Fruit fly (Drosophila melanogaster) whole organism, embryonic: ENCODE data around the gene CG15641.
A peak's percentile ranks its signal among the peaks of the same experiment; 100 is the strongest.

Source experiments
- Asciz ChIP-seq: fragments of 200-800 bp; sonication (Bioruptor generic); optimal IDR thresholded peaks from 2 replicates; lab custom pipeline; 2017; ENCODE audit warnings: missing biosample characterization, mild to moderate bottlenecking, missing genetic modification characterization, missing genetic modification reagents
- Bdp1 ChIP-seq: fragments of 200-800 bp; sonication (Bioruptor generic); optimal IDR thresholded peaks from 3 replicates; lab custom pipeline; 2016; ENCODE audit warnings: missing biosample characterization, missing genetic modification characterization
- CG10654 ChIP-seq: fragments of 200-800 bp; sonication (Bioruptor generic); optimal IDR thresholded peaks from 2 replicates; lab custom pipeline; 2016; ENCODE audit warnings: missing biosample characterization, missing genetic modification characterization
- CG10959 ChIP-seq: fragments of 200-800 bp; sonication (Bioruptor generic); IDR thresholded peaks from 2 replicates; pipeline ENCODE4 v1.3.6; 2022; ENCODE audit warnings: missing biosample characterization, missing genetic modification characterization
- CG11085 ChIP-seq: fragments of 200-800 bp; sonication (Bioruptor generic); IDR thresholded peaks from 2 replicates; pipeline ENCODE4 v1.3.6; 2022; ENCODE audit warnings: missing biosample characterization, missing genetic modification characterization
- CG11247 ChIP-seq: fragments of 200-800 bp; sonication (Bioruptor generic); IDR thresholded peaks from 2 replicates; pipeline ENCODE4 v1.3.6; 2022; ENCODE audit warnings: missing biosample characterization, missing genetic modification characterization
- CG11504 ChIP-seq: fragments of 200-800 bp; sonication (Bioruptor generic); optimal IDR thresholded peaks from 3 replicates; lab custom pipeline; 2019; ENCODE audit warnings: missing biosample characterization, mild to moderate bottlenecking, missing genetic modification characterization, moderate library complexity
- CG12942 ChIP-seq: fragments of 200-800 bp; sonication (Bioruptor generic); optimal IDR thresholded peaks from 3 replicates; lab custom pipeline; 2016; ENCODE audit warnings: missing biosample characterization, missing genetic modification characterization
- CG14050 ChIP-seq: fragments of 200-800 bp; sonication (Bioruptor generic); IDR thresholded peaks from 3 replicates; pipeline ENCODE4 v1.3.6; 2022; ENCODE audit warnings: missing biosample characterization, missing genetic modification characterization
- CG15011 ChIP-seq: fragments of 200-800 bp; sonication (Bioruptor generic); optimal IDR thresholded peaks from 3 replicates; lab custom pipeline; 2018; ENCODE audit warnings: missing biosample characterization, mild to moderate bottlenecking, missing genetic modification characterization
- CG15514 ChIP-seq: fragments of 200-800 bp; sonication (Bioruptor generic); optimal IDR thresholded peaks from 3 replicates; lab custom pipeline; 2017; ENCODE audit warnings: missing biosample characterization, missing genetic modification characterization, mild to moderate bottlenecking, moderate library complexity, missing genetic modification reagents
- CG18262 ChIP-seq: fragments of 200-800 bp; optimal IDR thresholded peaks from 3 replicates; lab custom pipeline; 2019; ENCODE audit warnings: missing biosample characterization, mild to moderate bottlenecking, missing genetic modification characterization, moderate library complexity
- CG1832 ChIP-seq: fragments of 200-800 bp; sonication (Bioruptor generic); optimal IDR thresholded peaks from 2 replicates; lab custom pipeline; 2017; ENCODE audit warnings: missing biosample characterization, mild to moderate bottlenecking, missing genetic modification characterization, inconsistent platforms
- CG2116 ChIP-seq: fragments of 200-800 bp; sonication (Bioruptor generic); optimal IDR thresholded peaks from 3 replicates; lab custom pipeline; 2018; ENCODE audit warnings: missing biosample characterization, mild to moderate bottlenecking, missing genetic modification characterization
- CG2120 ChIP-seq: fragments of 200-800 bp; sonication (Bioruptor generic); optimal IDR thresholded peaks from 3 replicates; lab custom pipeline; 2016; ENCODE audit warnings: missing biosample characterization, missing genetic modification characterization
- CG31224 ChIP-seq: fragments of 200-800 bp; sonication (Bioruptor generic); IDR thresholded peaks from 2 replicates; pipeline ENCODE4 v1.3.6; 2022; ENCODE audit warnings: missing biosample characterization, missing genetic modification characterization
- CG31388 ChIP-seq: fragments of 200-800 bp; sonication (Bioruptor generic); optimal IDR thresholded peaks from 2 replicates; lab custom pipeline; 2016; ENCODE audit warnings: missing biosample characterization, missing genetic modification characterization
- CG3163 ChIP-seq: fragments of 200-800 bp; sonication (Bioruptor generic); optimal IDR thresholded peaks from 3 replicates; lab custom pipeline; 2016; ENCODE audit warnings: missing biosample characterization, missing genetic modification characterization
- CG3407 ChIP-seq: fragments of 200-800 bp; sonication (Bioruptor generic); optimal IDR thresholded peaks from 2 replicates; lab custom pipeline; 2018; ENCODE audit warnings: missing biosample characterization, mild to moderate bottlenecking, missing genetic modification characterization
- CG34376 ChIP-seq: fragments of 200-800 bp; sonication (Bioruptor generic); optimal IDR thresholded peaks from 2 replicates; lab custom pipeline; 2018; ENCODE audit warnings: missing biosample characterization, mild to moderate bottlenecking, missing genetic modification characterization
- CG34422 ChIP-seq: fragments of 200-800 bp; sonication (Bioruptor generic); IDR thresholded peaks from 3 replicates; pipeline ENCODE4 v1.3.6; 2022; ENCODE audit warnings: missing biosample characterization, missing genetic modification characterization
- CG3995 ChIP-seq: fragments of 200-800 bp; sonication (Bioruptor generic); optimal IDR thresholded peaks from 3 replicates; lab custom pipeline; 2016; ENCODE audit warnings: missing biosample characterization, missing genetic modification characterization
- CG4854 ChIP-seq: fragments of 200-800 bp; sonication (Bioruptor generic); optimal IDR thresholded peaks from 2 replicates; lab custom pipeline; 2016; ENCODE audit warnings: missing biosample characterization, missing genetic modification characterization, inconsistent platforms
- CG6765 ChIP-seq: fragments of 200-800 bp; sonication (Bioruptor generic); optimal IDR thresholded peaks from 3 replicates; lab custom pipeline; 2017; ENCODE audit warnings: missing biosample characterization, mild to moderate bottlenecking, missing genetic modification characterization
- CG6813 ChIP-seq: fragments of 200-800 bp; sonication (Bioruptor generic); optimal IDR thresholded peaks from 2 replicates; lab custom pipeline; 2017; ENCODE audit warnings: missing biosample characterization, missing genetic modification characterization, mild to moderate bottlenecking, moderate library complexity, missing genetic modification reagents
- CG7987 ChIP-seq: fragments of 200-800 bp; sonication (Bioruptor generic); optimal IDR thresholded peaks from 2 replicates; lab custom pipeline; 2018; ENCODE audit warnings: missing biosample characterization, mild to moderate bottlenecking, missing genetic modification characterization, moderate library complexity
- D19A ChIP-seq: fragments of 200-800 bp; optimal IDR thresholded peaks from 3 replicates; lab custom pipeline; 2019; ENCODE audit warnings: missing biosample characterization, mild to moderate bottlenecking, missing genetic modification characterization, moderate library complexity
- Dbx ChIP-seq: fragments of 200-800 bp; sonication (Bioruptor generic); IDR thresholded peaks from 3 replicates; pipeline ENCODE4 v1.3.6; 2022; ENCODE audit warnings: missing biosample characterization, missing genetic modification characterization
- Deaf1 ChIP-seq: fragments of 200-800 bp; optimal IDR thresholded peaks from 3 replicates; lab custom pipeline; 2019; ENCODE audit warnings: missing biosample characterization, mild to moderate bottlenecking, missing genetic modification characterization, moderate library complexity
- H2.0 ChIP-seq: fragments of 200-800 bp; sonication (Bioruptor generic); IDR thresholded peaks from 2 replicates; pipeline ENCODE4 v1.3.6; 2022; ENCODE audit warnings: missing biosample characterization, missing genetic modification characterization
- MBD-R2 ChIP-seq: fragments of 200-800 bp; sonication (Bioruptor generic); IDR thresholded peaks from 2 replicates; pipeline ENCODE4 v1.3.6; 2022; ENCODE audit warnings: missing biosample characterization, missing genetic modification characterization
- Mad ChIP-seq: fragments of 200-800 bp; sonication (Bioruptor generic); optimal IDR thresholded peaks from 2 replicates; lab custom pipeline; 2016; ENCODE audit warnings: missing biosample characterization, missing genetic modification characterization
- Rfx ChIP-seq: fragments of 200-800 bp; sonication (Bioruptor generic); IDR thresholded peaks from 2 replicates; pipeline ENCODE4 v1.3.6; 2022; ENCODE audit warnings: missing biosample characterization, missing genetic modification characterization
- Scr ChIP-seq: fragments of 200-800 bp; sonication (Bioruptor generic); IDR thresholded peaks from 2 replicates; pipeline ENCODE4 v1.3.6; 2022; ENCODE audit warnings: missing biosample characterization, missing genetic modification characterization; ENCODE audit not compliant: partially characterized antibody
- Sin3A ChIP-seq: fragments of >200 bp; optimal IDR thresholded peaks from 2 replicates; lab custom pipeline; 2018
- ato ChIP-seq: fragments of 200-800 bp; sonication (Bioruptor generic); IDR thresholded peaks from 2 replicates; pipeline ENCODE4 v1.3.6; 2022; ENCODE audit warnings: missing biosample characterization, missing genetic modification characterization; ENCODE audit not compliant: partially characterized antibody
- bbx ChIP-seq: fragments of 200-800 bp; sonication (Bioruptor generic); IDR thresholded peaks from 2 replicates; pipeline ENCODE4 v1.3.6; 2022; ENCODE audit warnings: missing biosample characterization, missing genetic modification characterization; ENCODE audit not compliant: partially characterized antibody
- cad ChIP-seq: fragments of >200 bp; optimal IDR thresholded peaks from 2 replicates; lab custom pipeline; 2017; ENCODE audit warnings: missing biosample characterization, missing genetic modification characterization
- chinmo ChIP-seq: fragments of 200-800 bp; sonication (Bioruptor generic); IDR thresholded peaks from 4 replicates; pipeline ENCODE4 v1.3.6; 2022; ENCODE audit warnings: missing biosample characterization, missing genetic modification characterization; ENCODE audit not compliant: partially characterized antibody
- chn ChIP-seq: fragments of 200-800 bp; sonication (Bioruptor generic); optimal IDR thresholded peaks from 2 replicates; lab custom pipeline; 2016; ENCODE audit warnings: missing biosample characterization, missing genetic modification characterization
- ci ChIP-seq: fragments of 200-800 bp; sonication (Bioruptor generic); IDR thresholded peaks from 3 replicates; pipeline ENCODE4 v1.3.6; 2022; ENCODE audit warnings: missing biosample characterization, missing genetic modification characterization
- danr ChIP-seq: fragments of 200-800 bp; sonication (Bioruptor generic); IDR thresholded peaks from 2 replicates; pipeline ENCODE4 v1.3.6; 2022; ENCODE audit warnings: missing biosample characterization, missing genetic modification characterization
- emc ChIP-seq: fragments of 200-800 bp; sonication (Bioruptor generic); optimal IDR thresholded peaks from 2 replicates; lab custom pipeline; 2016; ENCODE audit warnings: missing biosample characterization, missing genetic modification characterization
- gcm ChIP-seq: fragments of 200-800 bp; sonication (Bioruptor generic); optimal IDR thresholded peaks from 2 replicates; lab custom pipeline; 2019; ENCODE audit warnings: missing biosample characterization, mild to moderate bottlenecking, missing genetic modification characterization, moderate library complexity
- kah ChIP-seq: fragments of 200-800 bp; sonication (Bioruptor generic); optimal IDR thresholded peaks from 2 replicates; lab custom pipeline; 2018; ENCODE audit warnings: missing biosample characterization, mild to moderate bottlenecking, missing genetic modification characterization
- ranshi ChIP-seq: fragments of 200-800 bp; sonication (Bioruptor generic); IDR thresholded peaks from 2 replicates; pipeline ENCODE4 v1.3.6; 2022; ENCODE audit warnings: missing biosample characterization, missing genetic modification characterization
- sens-2 ChIP-seq: fragments of 200-800 bp; sonication (Bioruptor generic); IDR thresholded peaks from 2 replicates; pipeline ENCODE4 v1.3.6; 2022; ENCODE audit warnings: missing biosample characterization, missing genetic modification characterization
- sisA ChIP-seq: fragments of 200-800 bp; sonication (Bioruptor generic); IDR thresholded peaks from 2 replicates; pipeline ENCODE4 v1.3.6; 2022; ENCODE audit warnings: missing biosample characterization, missing genetic modification characterization
- tll ChIP-seq, 2 experiments: fragments of 200-800 bp in 1 of 2; fragments of >200 bp in 1 of 2; sonication (Bioruptor generic) in 1 of 2; optimal IDR thresholded peaks; 2 replicates each; lab custom pipeline; 2017 to 2019; ENCODE audit warnings: missing biosample characterization in 2 of 2, missing genetic modification characterization in 2 of 2, mild to moderate bottlenecking in 1 of 2, moderate library complexity in 1 of 2
- ttk ChIP-seq: fragments of 200-800 bp; sonication (Bioruptor generic); IDR thresholded peaks from 2 replicates; pipeline ENCODE4 v2.1.2; 2022; ENCODE audit warnings: missing biosample characterization, missing genetic modification characterization
- wor ChIP-seq: fragments of 200-800 bp; sonication (Bioruptor generic); IDR thresholded peaks from 2 replicates; pipeline ENCODE4 v1.3.6; 2022; ENCODE audit warnings: missing biosample characterization, missing genetic modification characterization
- zen ChIP-seq: fragments of 200-800 bp; sonication (Bioruptor generic); optimal IDR thresholded peaks from 3 replicates; lab custom pipeline; 2018; ENCODE audit warnings: missing biosample characterization, mild to moderate bottlenecking, missing genetic modification characterization, moderate library complexity

The CG15641 gene

dm6 chrX:15482236-15482660 is 14.6 kb downstream of the CG15641 start, which contains the start of gene CG6340 (continued):
- no peak for TF ChIP-seq sisA
- peak; percentile 83 for TF ChIP-seq bbx (GFP tag; lab: Robert Waterston, UW)
- TF ChIP-seq danr (GFP tag; lab: Robert Waterston, UW), result no peak
- 0 out of 2 replicates have a peak, but pooled peaks have one; percentile 27 for TF ChIP-seq MBD-R2
- TF ChIP-seq CG18262 (tag; lab: Kevin White, UChicago), result no peak
- TF ChIP-seq CG4854 (GFP tag; lab: Kevin White, UChicago), result no peak
- no peak for TF ChIP-seq tll (GFP tag; optimal IDR thresholded peaks at IDR 0.05; lab: Kevin White, UChicago)
- no peak for TF ChIP-seq sens-2 (GFP tag; lab: Robert Waterston, UW)
- peak; percentile 10 for TF ChIP-seq Sin3A (lab: Kevin White, UChicago)
- TF ChIP-seq CG34376 (GFP tag; lab: Kevin White, UChicago), result no peak
- TF ChIP-seq Deaf1 (tag; lab: Kevin White, UChicago), result no peak
- TF ChIP-seq CG11247 (GFP tag; lab: Robert Waterston, UW), result no peak
- no peak for TF ChIP-seq zen (tag; lab: Kevin White, UChicago)
- TF ChIP-seq Bdp1 (GFP tag; lab: Kevin White, UChicago), result no peak
- no peak for TF ChIP-seq CG31224 (GFP tag; lab: Robert Waterston, UW)
- TF ChIP-seq kah, result no peak
- TF ChIP-seq CG3163 (GFP tag; lab: Kevin White, UChicago), result no peak
- no peak for TF ChIP-seq CG11504 (tag; lab: Kevin White, UChicago)
- TF ChIP-seq CG14050 (GFP tag; lab: Robert Waterston, UW), result no peak
- TF ChIP-seq CG15011, result no peak
- TF ChIP-seq CG31388 (GFP tag; lab: Kevin White, UChicago), result no peak
- no peak for TF ChIP-seq wor
- no peak for TF ChIP-seq ranshi (GFP tag; lab: Robert Waterston, UW)
- no peak for TF ChIP-seq ttk
- no peak for TF ChIP-seq CG3995 (GFP tag; lab: Kevin White, UChicago)
- TF ChIP-seq Rfx, result peak; percentile 14; the same call in 1 of the 2 replicates
- TF ChIP-seq chinmo, result peak; percentile 75; the same call in 1 of the 4 replicates
- TF ChIP-seq H2.0 (GFP tag; lab: Robert Waterston, UW), result no peak
- no peak for TF ChIP-seq emc (GFP tag; lab: Kevin White, UChicago)
- no peak for TF ChIP-seq cad (GFP tag; lab: Kevin White, UChicago)
- TF ChIP-seq CG12942, result no peak
- TF ChIP-seq Scr (GFP tag; lab: Robert Waterston, UW), result peak; percentile 75
- no peak for TF ChIP-seq CG11085 (GFP tag; lab: Robert Waterston, UW)
- no peak for TF ChIP-seq Dbx (GFP tag; lab: Robert Waterston, UW)
- no peak for TF ChIP-seq Asciz (GFP tag; lab: Kevin White, UChicago)
- no peak for TF ChIP-seq CG6813 (GFP tag; lab: Kevin White, UChicago)
- no peak for TF ChIP-seq CG6765
- no peak for TF ChIP-seq Mad (GFP tag; lab: Kevin White, UChicago)
- no peak for TF ChIP-seq gcm (GFP tag; lab: Kevin White, UChicago)
- peak; percentile 75 for TF ChIP-seq CG2116 (GFP tag; lab: Kevin White, UChicago)
- TF ChIP-seq CG1832 (GFP tag; lab: Kevin White, UChicago), result no peak
- no peak for TF ChIP-seq chn (GFP tag; lab: Kevin White, UChicago)
- 0 out of 2 replicates have a peak, but pooled peaks have one; percentile 10 for TF ChIP-seq ato
- no peak for TF ChIP-seq CG2120 (GFP tag; lab: Kevin White, UChicago)
- TF ChIP-seq CG15514 (GFP tag; lab: Kevin White, UChicago), result peak; percentile 68
- no peak for TF ChIP-seq ci (GFP tag; lab: Robert Waterston, UW)
- TF ChIP-seq CG7987 (GFP tag; lab: Kevin White, UChicago), result no peak
- no peak for TF ChIP-seq CG10959 (GFP tag; lab: Robert Waterston, UW)
- TF ChIP-seq CG10654 (GFP tag; lab: Kevin White, UChicago), result no peak
- TF ChIP-seq CG3407, result no peak
- TF ChIP-seq CG34422 (GFP tag; lab: Robert Waterston, UW), result 0 out of 3 replicates have a peak, but pooled peaks have one; percentile 35
- TF ChIP-seq D19A (tag; lab: Kevin White, UChicago), result no peak
